Fruit fly (Drosophila melanogaster) whole organism, embryonic: Measurements from ENCODE around the gene Xe7.
A peak's percentile ranks its signal among the peaks of the same experiment; 100 is the strongest.

ENCODE experiments used
- Atf6 ChIP-seq: fragments of 200-800 bp; sonication (Bioruptor generic); IDR thresholded peaks from 2 replicates; pipeline ENCODE4 v1.3.6; 2022; ENCODE audit warnings: missing biosample characterization, missing genetic modification characterization
- Bgb ChIP-seq: fragments of 200-800 bp; sonication (Bioruptor generic); IDR thresholded peaks from 2 replicates; pipeline ENCODE4 v1.3.6; 2022; ENCODE audit warnings: missing biosample characterization, missing genetic modification characterization; ENCODE audit not compliant: partially characterized antibody
- BtbVII ChIP-seq: fragments of 200-800 bp; sonication (Bioruptor generic); optimal IDR thresholded peaks from 3 replicates; lab custom pipeline; 2017; ENCODE audit warnings: missing biosample characterization, mild to moderate bottlenecking, missing genetic modification characterization
- CG10462 ChIP-seq: fragments of 200-800 bp; sonication (Bioruptor generic); optimal IDR thresholded peaks from 2 replicates; lab custom pipeline; 2016; ENCODE audit warnings: missing biosample characterization, missing genetic modification characterization
- CG10959 ChIP-seq: fragments of 200-800 bp; sonication (Bioruptor generic); IDR thresholded peaks from 2 replicates; pipeline ENCODE4 v1.3.6; 2022; ENCODE audit warnings: missing biosample characterization, missing genetic modification characterization
- CG12071 ChIP-seq: fragments of 200-800 bp; sonication (Bioruptor generic); optimal IDR thresholded peaks from 3 replicates; lab custom pipeline; 2018; ENCODE audit warnings: missing biosample characterization, mild to moderate bottlenecking, missing genetic modification characterization
- CG14667 ChIP-seq: fragments of 200-800 bp; sonication (Bioruptor generic); IDR thresholded peaks from 2 replicates; pipeline ENCODE4 v1.3.6; 2022; ENCODE audit warnings: missing biosample characterization, missing genetic modification characterization
- CG15696 ChIP-seq: fragments of 200-800 bp; sonication (Bioruptor generic); optimal IDR thresholded peaks from 2 replicates; lab custom pipeline; 2019; ENCODE audit warnings: missing biosample characterization, mild to moderate bottlenecking, missing genetic modification characterization, moderate library complexity
- CG1602 ChIP-seq: fragments of 200-800 bp; sonication (Bioruptor generic); optimal IDR thresholded peaks from 3 replicates; lab custom pipeline; 2016; ENCODE audit warnings: missing biosample characterization, missing genetic modification characterization
- CG1647 ChIP-seq: fragments of 200-800 bp; sonication (Bioruptor generic); optimal IDR thresholded peaks from 3 replicates; lab custom pipeline; 2016; ENCODE audit warnings: missing biosample characterization, missing genetic modification characterization
- CG32532 ChIP-seq: fragments of 200-800 bp; sonication (Bioruptor generic); IDR thresholded peaks from 2 replicates; pipeline ENCODE4 v1.3.6; 2022; ENCODE audit warnings: missing biosample characterization, missing genetic modification characterization
- CG3847 ChIP-seq: fragments of 200-800 bp; sonication (Bioruptor generic); IDR thresholded peaks from 2 replicates; pipeline ENCODE4 v1.3.6; 2022; ENCODE audit warnings: missing biosample characterization, missing genetic modification characterization
- CG4328 ChIP-seq: fragments of 200-800 bp; sonication (Bioruptor generic); optimal IDR thresholded peaks from 3 replicates; lab custom pipeline; 2017; ENCODE audit warnings: missing biosample characterization, missing genetic modification reagents, missing genetic modification characterization
- CG4617 ChIP-seq: fragments of 200-800 bp; sonication (Bioruptor generic); optimal IDR thresholded peaks from 3 replicates; lab custom pipeline; 2016; ENCODE audit warnings: missing biosample characterization, missing genetic modification characterization, borderline replicate concordance
- CG4854 ChIP-seq: fragments of 200-800 bp; sonication (Bioruptor generic); optimal IDR thresholded peaks from 2 replicates; lab custom pipeline; 2016; ENCODE audit warnings: missing biosample characterization, missing genetic modification characterization, inconsistent platforms
- CG6272 ChIP-seq: fragments of 200-800 bp; sonication (Bioruptor generic); IDR thresholded peaks from 2 replicates; pipeline ENCODE4 v1.3.6; 2022; ENCODE audit warnings: missing biosample characterization, missing genetic modification characterization
- CG9876 ChIP-seq: fragments of 200-800 bp; sonication (Bioruptor generic); optimal IDR thresholded peaks from 2 replicates; lab custom pipeline; 2016; ENCODE audit warnings: missing biosample characterization, missing genetic modification characterization
- CHES-1-like ChIP-seq: fragments of 200-800 bp; sonication (Bioruptor generic); optimal IDR thresholded peaks from 2 replicates; lab custom pipeline; 2016; ENCODE audit warnings: missing biosample characterization, missing genetic modification characterization
- Deaf1 ChIP-seq: fragments of 200-800 bp; optimal IDR thresholded peaks from 3 replicates; lab custom pipeline; 2019; ENCODE audit warnings: missing biosample characterization, mild to moderate bottlenecking, missing genetic modification characterization, moderate library complexity
- E2f1 ChIP-seq: fragments of 200-800 bp; sonication (Bioruptor generic); IDR thresholded peaks from 2 replicates; pipeline ENCODE4 v1.3.6; 2022; ENCODE audit warnings: missing biosample characterization, missing genetic modification characterization
- Mrtf ChIP-seq: fragments of 200-800 bp; sonication (Bioruptor generic); IDR thresholded peaks from 3 replicates; pipeline ENCODE4 v1.3.6; 2022; ENCODE audit warnings: missing biosample characterization, missing genetic modification characterization
- PHDP ChIP-seq: fragments of 200-800 bp; sonication (Bioruptor generic); optimal IDR thresholded peaks from 3 replicates; lab custom pipeline; 2018; ENCODE audit warnings: missing biosample characterization, mild to moderate bottlenecking, missing genetic modification characterization, moderate library complexity
- Pdp1 ChIP-seq, 2 experiments: fragments of 200-800 bp; sonication (Bioruptor generic); optimal IDR thresholded peaks; 3 replicates each; lab custom pipeline; 2016; ENCODE audit warnings: missing biosample characterization in 2 of 2, missing genetic modification characterization in 2 of 2, mild to moderate bottlenecking in 1 of 2, moderate library complexity in 1 of 2
- Ravus ChIP-seq: fragments of 200-800 bp; sonication (Bioruptor generic); IDR thresholded peaks from 2 replicates; pipeline ENCODE4 v1.3.6; 2022; ENCODE audit warnings: missing biosample characterization, missing genetic modification characterization
- Scr ChIP-seq: fragments of 200-800 bp; sonication (Bioruptor generic); IDR thresholded peaks from 2 replicates; pipeline ENCODE4 v1.3.6; 2022; ENCODE audit warnings: missing biosample characterization, missing genetic modification characterization; ENCODE audit not compliant: partially characterized antibody
- Sox100B ChIP-seq: fragments of 200-800 bp; sonication (Bioruptor generic); optimal IDR thresholded peaks from 3 replicates; lab custom pipeline; 2018; ENCODE audit warnings: missing biosample characterization, mild to moderate bottlenecking, missing genetic modification characterization
- Usf ChIP-seq: fragments of 200-800 bp; sonication (Bioruptor generic); optimal IDR thresholded peaks from 2 replicates; lab custom pipeline; 2017; ENCODE audit warnings: missing genotype, missing biosample characterization, missing genetic modification characterization
- abd-A ChIP-seq: fragments of 200-800 bp; sonication (Bioruptor generic); optimal IDR thresholded peaks from 3 replicates; lab custom pipeline; 2019; ENCODE audit warnings: missing biosample characterization, mild to moderate bottlenecking, missing genetic modification characterization, moderate library complexity
- br ChIP-seq: fragments of >200 bp; optimal IDR thresholded peaks from 2 replicates; lab custom pipeline; 2017
- chinmo ChIP-seq: fragments of 200-800 bp; sonication (Bioruptor generic); IDR thresholded peaks from 4 replicates; pipeline ENCODE4 v1.3.6; 2022; ENCODE audit warnings: missing biosample characterization, missing genetic modification characterization; ENCODE audit not compliant: partially characterized antibody
- danr ChIP-seq: fragments of 200-800 bp; sonication (Bioruptor generic); IDR thresholded peaks from 2 replicates; pipeline ENCODE4 v1.3.6; 2022; ENCODE audit warnings: missing biosample characterization, missing genetic modification characterization
- dpn ChIP-seq, 2 experiments: fragments of 200-800 bp; sonication (Bioruptor generic); optimal IDR thresholded peaks; 3 replicates each; lab custom pipeline; 2016; ENCODE audit warnings: missing biosample characterization in 2 of 2, missing genetic modification characterization in 2 of 2
- emc ChIP-seq: fragments of 200-800 bp; sonication (Bioruptor generic); optimal IDR thresholded peaks from 2 replicates; lab custom pipeline; 2016; ENCODE audit warnings: missing biosample characterization, missing genetic modification characterization
- fd102C ChIP-seq: fragments of 200-800 bp; sonication (Bioruptor generic); optimal IDR thresholded peaks from 2 replicates; lab custom pipeline; 2018; ENCODE audit warnings: missing biosample characterization, mild to moderate bottlenecking, missing genetic modification characterization, moderate library complexity
- gce ChIP-seq: fragments of 200-800 bp; sonication (Bioruptor generic); IDR thresholded peaks from 3 replicates; pipeline ENCODE4 v1.3.6; 2022; ENCODE audit warnings: missing biosample characterization, missing genetic modification characterization
- gem ChIP-seq: fragments of 200-800 bp; sonication (Bioruptor generic); optimal IDR thresholded peaks from 2 replicates; lab custom pipeline; 2019; ENCODE audit warnings: missing biosample characterization, mild to moderate bottlenecking, missing genetic modification characterization, moderate library complexity
- grn ChIP-seq: fragments of 200-800 bp; sonication (Bioruptor generic); optimal IDR thresholded peaks from 3 replicates; lab custom pipeline; 2017; ENCODE audit warnings: missing biosample characterization, missing genetic modification characterization
- kah ChIP-seq: fragments of 200-800 bp; sonication (Bioruptor generic); optimal IDR thresholded peaks from 2 replicates; lab custom pipeline; 2018; ENCODE audit warnings: missing biosample characterization, mild to moderate bottlenecking, missing genetic modification characterization
- knrl ChIP-seq: fragments of 200-800 bp; sonication (Bioruptor generic); IDR thresholded peaks from 3 replicates; pipeline ENCODE4 v1.3.6; 2022; ENCODE audit warnings: missing biosample characterization, missing genetic modification characterization; ENCODE audit not compliant: partially characterized antibody
- lola ChIP-seq, 3 experiments: fragments of >200 bp in 2 of 3; fragments of 200-800 bp in 1 of 3; sonication (Bioruptor generic) in 1 of 3; optimal IDR thresholded peaks; 2 replicates each; lab custom pipeline; 2017 to 2019; ENCODE audit warnings: missing biosample characterization in 3 of 3, missing genetic modification characterization in 3 of 3, mild to moderate bottlenecking in 1 of 3, moderate library complexity in 1 of 3
- maf-S ChIP-seq: fragments of 200-800 bp; sonication (Bioruptor generic); optimal IDR thresholded peaks from 2 replicates; lab custom pipeline; 2016; ENCODE audit warnings: missing biosample characterization, missing genetic modification characterization
- phol ChIP-seq: fragments of 200-800 bp; sonication (Bioruptor generic); optimal IDR thresholded peaks from 3 replicates; lab custom pipeline; 2018; ENCODE audit warnings: missing biosample characterization, mild to moderate bottlenecking, missing genetic modification characterization, moderate library complexity
- pum ChIP-seq: fragments of 200-800 bp; sonication (Bioruptor generic); optimal IDR thresholded peaks from 2 replicates; lab custom pipeline; 2016; ENCODE audit warnings: missing biosample characterization, missing genetic modification characterization
- ro ChIP-seq: fragments of 200-800 bp; sonication (Bioruptor generic); IDR thresholded peaks from 2 replicates; pipeline ENCODE4 v1.3.6; 2022; ENCODE audit warnings: missing biosample characterization, missing genetic modification characterization
- sima ChIP-seq: fragments of 200-800 bp; sonication (Bioruptor generic); optimal IDR thresholded peaks from 2 replicates; lab custom pipeline; 2016; ENCODE audit warnings: missing biosample characterization, missing genetic modification characterization
- ssp ChIP-seq: fragments of 200-800 bp; sonication (Bioruptor generic); IDR thresholded peaks from 2 replicates; pipeline ENCODE4 v1.3.6; 2022; ENCODE audit warnings: missing biosample characterization, missing genetic modification characterization
- tx ChIP-seq: fragments of 200-800 bp; sonication (Bioruptor generic); optimal IDR thresholded peaks from 2 replicates; lab custom pipeline; 2016; ENCODE audit warnings: missing biosample characterization, missing genetic modification characterization
- unc-4 ChIP-seq: fragments of 200-800 bp; sonication (Bioruptor generic); IDR thresholded peaks from 2 replicates; pipeline ENCODE4 v1.3.6; 2022; ENCODE audit warnings: missing biosample characterization, missing genetic modification characterization; ENCODE audit not compliant: partially characterized antibody
- zfh1 ChIP-seq: fragments of 200-800 bp; sonication (Bioruptor generic); IDR thresholded peaks from 3 replicates; pipeline ENCODE4 v1.3.6; 2022; ENCODE audit warnings: missing biosample characterization, missing genetic modification characterization

The Xe7 gene

dm6 chr3R:5636519-5637430 lies 32.4 kb downstream of the Xe7 start, which contains the start of the genes CG31548 and CG12170 (continued):
- TF ChIP-seq CG10959 (GFP tag; lab: Robert Waterston, UW) (no peak), CG9876 (no peak), br (no peak), Deaf1 (tag; lab: Kevin White, UChicago) (no peak), CG4854 (GFP tag; lab: Kevin White, UChicago) (peak; percentile 11), Mrtf (0 out of 3 replicates have a peak, but pooled peaks have one; percentile 4), phol (tag; lab: Kevin White, UChicago) (peak; percentile 60), sima (GFP tag; lab: Kevin White, UChicago) (no peak), knrl (GFP tag; lab: Robert Waterston, UW) (no peak), CG12071 (GFP tag; lab: Kevin White, UChicago) (no peak), danr (no peak), lola (GFP tag; optimal IDR thresholded peaks at IDR 0.05; lab: Kevin White, UChicago) (peak in 1 of 3 experiments; percentile 56), CG4328 (GFP tag; lab: Kevin White, UChicago) (no peak), CG4617 (GFP tag; lab: Kevin White, UChicago) (no peak), CG15696 (no peak), Atf6 (GFP tag; lab: Robert Waterston, UW) (peak; percentile 39; the same call in 1 of the 2 replicates), Scr (no peak), emc (GFP tag; lab: Kevin White, UChicago) (no peak), CG1602 (peak; percentile 56), unc-4 (GFP tag; lab: Robert Waterston, UW) (no peak), PHDP (tag; lab: Kevin White, UChicago) (peak; percentile 70), E2f1 (GFP tag; lab: Robert Waterston, UW) (peak; percentile 39; the same call in 1 of the 2 replicates), CG1647 (GFP tag; lab: Kevin White, UChicago) (no peak), fd102C (no peak), BtbVII (GFP tag; lab: Kevin White, UChicago) (no peak), chinmo (GFP tag; lab: Robert Waterston, UW) (no peak), kah (GFP tag; lab: Kevin White, UChicago) (no peak), pum (GFP tag; lab: Kevin White, UChicago) (peak; percentile 25), Sox100B (no peak), CHES-1-like (no peak), ssp (peak; percentile 37; the same call in 1 of the 2 replicates), tx (no peak), gem (no peak), Pdp1 (GFP tag; optimal IDR thresholded peaks at IDR 0.05; lab: Kevin White, UChicago) (peak in 1 of 2 experiments; percentile 97), zfh1 (GFP tag; lab: Robert Waterston, UW) (0 out of 3 replicates have a peak, but pooled peaks have one; percentile 43), Bgb (no peak), CG32532 (GFP tag; lab: Robert Waterston, UW) (peak; percentile 59; the same call in 1 of the 2 replicates), abd-A (no peak), gce (GFP tag; lab: Robert Waterston, UW) (no peak), CG14667 (GFP tag; lab: Robert Waterston, UW) (no peak), CG3847 (GFP tag; lab: Robert Waterston, UW) (no peak), CG10462 (peak; percentile 39), CG6272 (GFP tag; lab: Robert Waterston, UW) (no peak), Ravus (no peak), dpn (GFP tag; optimal IDR thresholded peaks at IDR 0.05; lab: Kevin White, UChicago) (peak; percentile 14 to 49), grn (no peak), Usf (GFP tag; lab: Kevin White, UChicago) (no peak), ro (GFP tag; lab: Robert Waterston, UW) (no peak), maf-S (no peak)
